Worm (Caenorhabditis elegans): ENCODE measurements around the gene C28G1.2.

ce11 chrX:8820643-8821042, 15.2 kb upstream of the C28G1.2 start:
- TF ChIP-seq flh-1 (GFP tag; optimal IDR thresholded peaks at IDR 0.05) (no peak), elt-1 (tag; optimal IDR thresholded peaks at IDR 0.05; ENCODE audit: borderline replicate concordance, insufficient read depth) (no peak), unc-62 (GFP tag; optimal IDR thresholded peaks at IDR 0.05) (no peak), snpc-4 (tag; optimal IDR thresholded peaks at IDR 0.05) (no peak), tbx-8 (GFP tag; optimal IDR thresholded peaks at IDR 0.05) (no peak), mep-1 (tag; optimal IDR thresholded peaks at IDR 0.05) (no peak), ceh-39 (tag; optimal IDR thresholded peaks at IDR 0.05) (no peak), elt-3 (tag; optimal IDR thresholded peaks at IDR 0.05) (no peak), lin-32 (GFP tag; optimal IDR thresholded peaks at IDR 0.05) (no peak), nhr-12 (tag; optimal IDR thresholded peaks at IDR 0.05) (no peak), pha-4 (tag; optimal IDR thresholded peaks at IDR 0.05) (no peak), unc-120 (tag; optimal IDR thresholded peaks at IDR 0.05; ENCODE audit: poor library complexity, severe bottlenecking) (no peak), nhr-237 (tag; optimal IDR thresholded peaks at IDR 0.05) (no peak)
